Fruit fly (Drosophila melanogaster): Measurements from ENCODE around the gene CG13841.

CG13841 gene

dm6 chr3R:22767599-22767998 lies at the start of gene CG13841:
Gene CG13841 (minus strand): TSS chr3R:22767699.
- TF ChIP-seq CG17801 (GFP tag; optimal IDR thresholded peaks at IDR 0.05; ENCODE audit: partially characterized antibody): no peak

- peak; percentile 94 for TF ChIP-seq CG17801 (GFP tag; optimal IDR thresholded peaks at IDR 0.05; ENCODE audit: partially characterized antibody)
Observed at dm6 chr3R:22816437-22817173, 49.1 kb upstream of the CG13841 start.

- no peak for TF ChIP-seq CG17801 (GFP tag; optimal IDR thresholded peaks at IDR 0.05; ENCODE audit: partially characterized antibody)
Observed at dm6 chr3R:22816078-22816436, 48.6 kb upstream of the CG13841 start, which contains the start of gene CG13840. Gene CG13840 (minus strand): TSS chr3R:22816178.

dm6 chr3R:22810277-22810676 lies 42.8 kb upstream of the CG13841 start:
- TF ChIP-seq CG17801 (GFP tag; optimal IDR thresholded peaks at IDR 0.05; ENCODE audit: partially characterized antibody): no peak

dm6 chr3R:22807132-22807531 lies 39.6 kb upstream of the CG13841 start:
- TF ChIP-seq CG17801 (GFP tag; optimal IDR thresholded peaks at IDR 0.05; ENCODE audit: partially characterized antibody): no peak

dm6 chr3R:22803655-22804341 lies 36.3 kb upstream of the CG13841 start, which contains the start of gene CG7031:
Gene CG7031 (plus strand): TSS chr3R:22804291.
- no peak for TF ChIP-seq CG17801 (GFP tag; optimal IDR thresholded peaks at IDR 0.05; ENCODE audit: partially characterized antibody)

- TF ChIP-seq CG17801 (GFP tag; optimal IDR thresholded peaks at IDR 0.05; ENCODE audit: partially characterized antibody): no peak
Observed at dm6 chr3R:22793953-22794352, 26.5 kb upstream of the CG13841 start.

- no peak for TF ChIP-seq CG17801 (GFP tag; optimal IDR thresholded peaks at IDR 0.05; ENCODE audit: partially characterized antibody)
Observed at dm6 chr3R:22789106-22789505, 21.6 kb upstream of the CG13841 start.

dm6 chr3R:22784674-22785316 lies 17.3 kb upstream of the CG13841 start:
- no peak for TF ChIP-seq CG17801 (GFP tag; optimal IDR thresholded peaks at IDR 0.05; ENCODE audit: partially characterized antibody)

dm6 chr3R:22781412-22781811 lies 13.9 kb upstream of the CG13841 start:
- TF ChIP-seq CG17801 (GFP tag; optimal IDR thresholded peaks at IDR 0.05; ENCODE audit: partially characterized antibody): peak; percentile 75

dm6 chr3R:22780135-22780534 lies 12.6 kb upstream of the CG13841 start:
- no peak for TF ChIP-seq CG17801 (GFP tag; optimal IDR thresholded peaks at IDR 0.05; ENCODE audit: partially characterized antibody)

dm6 chr3R:22776457-22776856 lies 9.0 kb upstream of the CG13841 start:
- TF ChIP-seq CG17801 (GFP tag; optimal IDR thresholded peaks at IDR 0.05; ENCODE audit: partially characterized antibody): no peak

dm6 chr3R:22771670-22772069 lies 4.2 kb upstream of the CG13841 start, which contains the start of gene CG43095:
Gene CG43095 (minus strand): TSS chr3R:22771770.
- TF ChIP-seq CG17801 (GFP tag; optimal IDR thresholded peaks at IDR 0.05; ENCODE audit: partially characterized antibody): no peak

- TF ChIP-seq CG17801 (GFP tag; optimal IDR thresholded peaks at IDR 0.05; ENCODE audit: partially characterized antibody): no peak
Observed at dm6 chr3R:22770887-22771286, 3.4 kb upstream of the CG13841 start, which contains the start of gene CG43094. Gene CG43094 (minus strand): TSS chr3R:22770987.

dm6 chr3R:22770207-22770606 lies 2.7 kb upstream of the CG13841 start, which contains the start of gene CG43093:
Gene CG43093 (minus strand): TSS chr3R:22770307.
- TF ChIP-seq CG17801 (GFP tag; optimal IDR thresholded peaks at IDR 0.05; ENCODE audit: partially characterized antibody): no peak

dm6 chr3R:22769567-22769966 lies 2.1 kb upstream of the CG13841 start, which contains the start of gene CG43092:
Gene CG43092 (minus strand): TSS chr3R:22769667.
- TF ChIP-seq CG17801 (GFP tag; optimal IDR thresholded peaks at IDR 0.05; ENCODE audit: partially characterized antibody): no peak
